Fruit fly (Drosophila melanogaster): Measurements from ENCODE around the gene Ctl1.

dm6 chr3L:4228187-4228836, 49.5 kb upstream of the Ctl1 start:
- TF ChIP-seq h (optimal IDR thresholded peaks at IDR 0.05) (no peak), ttk (optimal IDR thresholded peaks at IDR 0.05) (no peak)

Measured in Kc167 (cell line).